Fruit fly (Drosophila melanogaster) whole organism, embryonic: Measurements from ENCODE around the gene CG34258.
A peak's percentile ranks its signal among the peaks of the same experiment; 100 is the strongest.

Experiments used
- Atf6 ChIP-seq: fragments of 200-800 bp; sonication (Bioruptor generic); IDR thresholded peaks from 2 replicates; pipeline ENCODE4 v1.3.6; 2022; ENCODE audit warnings: missing biosample characterization, missing genetic modification characterization
- B-H1 ChIP-seq: fragments of 200-800 bp; sonication (Bioruptor generic); IDR thresholded peaks from 3 replicates; pipeline ENCODE4 v1.3.6; 2022; ENCODE audit warnings: missing biosample characterization, missing genetic modification characterization
- BEAF-32 ChIP-seq: fragments of 200-800 bp; sonication (Bioruptor generic); optimal IDR thresholded peaks from 3 replicates; lab custom pipeline; 2017; ENCODE audit warnings: missing biosample characterization, missing genetic modification characterization, mild to moderate bottlenecking, moderate library complexity, missing genetic modification reagents
- CG10321 ChIP-seq: fragments of 200-800 bp; sonication (Bioruptor generic); IDR thresholded peaks from 2 replicates; pipeline ENCODE4 v1.3.6; 2022; ENCODE audit warnings: missing biosample characterization, missing genetic modification characterization
- CG10543 ChIP-seq: fragments of 200-800 bp; sonication (Bioruptor generic); optimal IDR thresholded peaks from 3 replicates; lab custom pipeline; 2017; ENCODE audit warnings: missing biosample characterization, mild to moderate bottlenecking, missing genetic modification characterization, moderate library complexity
- CG11093 ChIP-seq: fragments of 200-800 bp; sonication (Bioruptor generic); IDR thresholded peaks from 3 replicates; pipeline ENCODE4 v1.3.6; 2022; ENCODE audit warnings: missing biosample characterization, missing genetic modification characterization
- CG12299 ChIP-seq: fragments of 200-800 bp; sonication (Bioruptor generic); optimal IDR thresholded peaks from 2 replicates; lab custom pipeline; 2018; ENCODE audit warnings: missing biosample characterization, mild to moderate bottlenecking, missing genetic modification characterization
- CG13287 ChIP-seq: fragments of 200-800 bp; sonication (Bioruptor generic); IDR thresholded peaks from 2 replicates; pipeline ENCODE4 v1.3.6; 2022; ENCODE audit warnings: missing biosample characterization, missing genetic modification characterization; ENCODE audit not compliant: partially characterized antibody
- CG14050 ChIP-seq: fragments of 200-800 bp; sonication (Bioruptor generic); IDR thresholded peaks from 3 replicates; pipeline ENCODE4 v1.3.6; 2022; ENCODE audit warnings: missing biosample characterization, missing genetic modification characterization
- CG14965 ChIP-seq: fragments of 200-800 bp; sonication (Bioruptor generic); optimal IDR thresholded peaks from 2 replicates; lab custom pipeline; 2016; ENCODE audit warnings: missing biosample characterization, missing genetic modification characterization, borderline replicate concordance
- CG18599 ChIP-seq: fragments of 200-800 bp; sonication (Bioruptor generic); optimal IDR thresholded peaks from 3 replicates; lab custom pipeline; 2017; ENCODE audit warnings: missing biosample characterization, missing genetic modification characterization, mild to moderate bottlenecking, moderate library complexity, missing genetic modification reagents
- CG31365 ChIP-seq: fragments of 200-800 bp; sonication (Bioruptor generic); optimal IDR thresholded peaks from 2 replicates; lab custom pipeline; 2018; ENCODE audit warnings: missing biosample characterization, mild to moderate bottlenecking, missing genetic modification characterization
- CG4404 ChIP-seq: fragments of 200-800 bp; sonication (Bioruptor generic); IDR thresholded peaks from 2 replicates; pipeline ENCODE4 v1.3.6; 2022; ENCODE audit warnings: missing biosample characterization, missing genetic modification characterization
- CG6175 ChIP-seq: fragments of 200-800 bp; sonication (Bioruptor generic); IDR thresholded peaks from 3 replicates; pipeline ENCODE4 v1.3.6; 2022; ENCODE audit warnings: missing biosample characterization, missing genetic modification characterization
- CG7745 ChIP-seq: fragments of 200-800 bp; sonication (Bioruptor generic); optimal IDR thresholded peaks from 2 replicates; lab custom pipeline; 2018; ENCODE audit warnings: missing biosample characterization, mild to moderate bottlenecking, missing genetic modification characterization, moderate library complexity
- CG7786 ChIP-seq: fragments of 200-800 bp; sonication (Bioruptor generic); optimal IDR thresholded peaks from 2 replicates; lab custom pipeline; 2016; ENCODE audit warnings: missing biosample characterization, missing genetic modification characterization
- CG8359 ChIP-seq: fragments of 200-800 bp; sonication (Bioruptor generic); optimal IDR thresholded peaks from 2 replicates; lab custom pipeline; 2017; ENCODE audit warnings: missing biosample characterization, mild to moderate bottlenecking, missing genetic modification characterization, borderline replicate concordance
- CG9215 ChIP-seq: fragments of 200-800 bp; sonication (Bioruptor generic); IDR thresholded peaks from 2 replicates; pipeline ENCODE4 v1.3.6; 2022; ENCODE audit warnings: missing biosample characterization, missing genetic modification characterization
- CG9609 ChIP-seq: fragments of 200-800 bp; sonication (Bioruptor generic); optimal IDR thresholded peaks from 3 replicates; lab custom pipeline; 2016; ENCODE audit warnings: missing biosample characterization, missing genetic modification characterization
- CHES-1-like ChIP-seq: fragments of 200-800 bp; sonication (Bioruptor generic); optimal IDR thresholded peaks from 2 replicates; lab custom pipeline; 2016; ENCODE audit warnings: missing biosample characterization, missing genetic modification characterization
- Camta ChIP-seq: fragments of 200-800 bp; sonication (Bioruptor generic); optimal IDR thresholded peaks from 2 replicates; lab custom pipeline; 2016; ENCODE audit warnings: missing biosample characterization, missing genetic modification characterization
- CrebB ChIP-seq: fragments of 200-800 bp; sonication (Bioruptor generic); optimal IDR thresholded peaks from 3 replicates; lab custom pipeline; 2018; ENCODE audit warnings: missing biosample characterization, mild to moderate bottlenecking, missing genetic modification characterization
- Fer2 ChIP-seq: fragments of 200-800 bp; sonication (Bioruptor generic); optimal IDR thresholded peaks from 2 replicates; lab custom pipeline; 2018; ENCODE audit warnings: missing biosample characterization, mild to moderate bottlenecking, missing genetic modification characterization, moderate library complexity
- Gsc ChIP-seq: fragments of 200-800 bp; sonication (Bioruptor generic); IDR thresholded peaks from 2 replicates; pipeline ENCODE4 v1.3.6; 2022; ENCODE audit warnings: missing biosample characterization, missing genetic modification characterization
- Hey ChIP-seq: fragments of 200-800 bp; sonication (Bioruptor generic); optimal IDR thresholded peaks from 3 replicates; lab custom pipeline; 2018; ENCODE audit warnings: missing biosample characterization, mild to moderate bottlenecking, missing genetic modification characterization
- Hsf ChIP-seq: fragments of 200-800 bp; sonication (Bioruptor generic); optimal IDR thresholded peaks from 3 replicates; lab custom pipeline; 2016; ENCODE audit warnings: missing biosample characterization, missing genetic modification characterization
- Jarid2 ChIP-seq: fragments of 200-800 bp; sonication (Bioruptor generic); optimal IDR thresholded peaks from 3 replicates; lab custom pipeline; 2017; ENCODE audit warnings: mild to moderate bottlenecking, missing biosample characterization, missing genetic modification reagents, missing genetic modification characterization
- Lhr ChIP-seq: fragments of 200-800 bp; sonication (Bioruptor generic); optimal IDR thresholded peaks from 3 replicates; lab custom pipeline; 2017; ENCODE audit warnings: mild to moderate bottlenecking, missing biosample characterization, missing genetic modification reagents, missing genetic modification characterization
- Pdp1 ChIP-seq, 2 experiments: fragments of 200-800 bp; sonication (Bioruptor generic); optimal IDR thresholded peaks; 3 replicates each; lab custom pipeline; 2016; ENCODE audit warnings: missing biosample characterization in 2 of 2, missing genetic modification characterization in 2 of 2, mild to moderate bottlenecking in 1 of 2, moderate library complexity in 1 of 2
- Rfx ChIP-seq: fragments of 200-800 bp; sonication (Bioruptor generic); IDR thresholded peaks from 2 replicates; pipeline ENCODE4 v1.3.6; 2022; ENCODE audit warnings: missing biosample characterization, missing genetic modification characterization
- TFAM ChIP-seq: fragments of 200-800 bp; sonication (Bioruptor generic); optimal IDR thresholded peaks from 2 replicates; lab custom pipeline; 2017; ENCODE audit warnings: missing biosample characterization, missing genetic modification characterization, inconsistent platforms
- Trl ChIP-seq, 3 experiments: fragments of >200 bp in 2 of 3; fragments of 200-800 bp in 1 of 3; sonication (Bioruptor generic) in 1 of 3; optimal IDR thresholded peaks; 2 replicates in 1 of 3; 3 replicates in 2 of 3; lab custom pipeline; 2016 to 2017; ENCODE audit warnings: missing biosample characterization in 1 of 3, missing genetic modification characterization in 1 of 3
- ab ChIP-seq: fragments of 200-800 bp; sonication (Bioruptor generic); optimal IDR thresholded peaks from 2 replicates; lab custom pipeline; 2016; ENCODE audit warnings: missing biosample characterization, missing genetic modification characterization
- chn ChIP-seq: fragments of 200-800 bp; sonication (Bioruptor generic); optimal IDR thresholded peaks from 2 replicates; lab custom pipeline; 2016; ENCODE audit warnings: missing biosample characterization, missing genetic modification characterization
- da ChIP-seq: fragments of 200-800 bp; sonication (Bioruptor generic); optimal IDR thresholded peaks from 2 replicates; lab custom pipeline; 2016; ENCODE audit warnings: missing biosample characterization, missing genetic modification characterization
- en ChIP-seq: fragments of 200-800 bp; sonication (Bioruptor generic); optimal IDR thresholded peaks from 2 replicates; lab custom pipeline; 2016; ENCODE audit warnings: missing biosample characterization, missing genetic modification characterization
- eyg ChIP-seq: fragments of 200-800 bp; sonication (Bioruptor generic); optimal IDR thresholded peaks from 3 replicates; lab custom pipeline; 2016; ENCODE audit warnings: missing biosample characterization, missing genetic modification characterization
- fd64A ChIP-seq: fragments of 200-800 bp; sonication (Bioruptor generic); optimal IDR thresholded peaks from 3 replicates; lab custom pipeline; 2018; ENCODE audit warnings: missing biosample characterization, mild to moderate bottlenecking, missing genetic modification characterization
- gsb ChIP-seq: fragments of 200-800 bp; sonication (Bioruptor generic); IDR thresholded peaks from 2 replicates; pipeline ENCODE4 v1.3.6; 2022; ENCODE audit warnings: missing biosample characterization, missing genetic modification characterization
- gsb-n ChIP-seq: fragments of 200-800 bp; sonication (Bioruptor generic); optimal IDR thresholded peaks from 3 replicates; lab custom pipeline; 2018; ENCODE audit warnings: missing biosample characterization, mild to moderate bottlenecking, missing genetic modification characterization
- ind ChIP-seq: fragments of 200-800 bp; sonication (Bioruptor generic); optimal IDR thresholded peaks from 3 replicates; lab custom pipeline; 2016; ENCODE audit warnings: missing biosample characterization, missing genetic modification characterization
- kay ChIP-seq: fragments of 200-800 bp; sonication (Bioruptor generic); optimal IDR thresholded peaks from 2 replicates; lab custom pipeline; 2016; ENCODE audit warnings: missing biosample characterization, missing genetic modification characterization
- ken ChIP-seq: fragments of 200-800 bp; sonication (Bioruptor generic); IDR thresholded peaks from 3 replicates; pipeline ENCODE4 v1.3.6; 2022; ENCODE audit warnings: missing biosample characterization, missing genetic modification characterization
- pros ChIP-seq: fragments of 200-800 bp; sonication (Bioruptor generic); optimal IDR thresholded peaks from 3 replicates; lab custom pipeline; 2019; ENCODE audit warnings: missing biosample characterization, mild to moderate bottlenecking, missing genetic modification characterization, moderate library complexity
- pum ChIP-seq: fragments of 200-800 bp; sonication (Bioruptor generic); optimal IDR thresholded peaks from 2 replicates; lab custom pipeline; 2016; ENCODE audit warnings: missing biosample characterization, missing genetic modification characterization
- slbo ChIP-seq: fragments of 200-800 bp; sonication (Bioruptor generic); IDR thresholded peaks from 2 replicates; pipeline ENCODE4 v1.3.6; 2022; ENCODE audit warnings: missing biosample characterization, missing genetic modification characterization
- tap ChIP-seq: fragments of 200-800 bp; optimal IDR thresholded peaks from 3 replicates; lab custom pipeline; 2019; ENCODE audit warnings: missing biosample characterization, mild to moderate bottlenecking, missing genetic modification characterization, moderate library complexity
- usp ChIP-seq: fragments of >200 bp; optimal IDR thresholded peaks from 2 replicates; lab custom pipeline; 2017; ENCODE audit warnings: missing biosample characterization, missing genetic modification characterization
- zen ChIP-seq: fragments of 200-800 bp; sonication (Bioruptor generic); optimal IDR thresholded peaks from 3 replicates; lab custom pipeline; 2018; ENCODE audit warnings: missing biosample characterization, mild to moderate bottlenecking, missing genetic modification characterization, moderate library complexity

The CG34258 gene

DNA sequence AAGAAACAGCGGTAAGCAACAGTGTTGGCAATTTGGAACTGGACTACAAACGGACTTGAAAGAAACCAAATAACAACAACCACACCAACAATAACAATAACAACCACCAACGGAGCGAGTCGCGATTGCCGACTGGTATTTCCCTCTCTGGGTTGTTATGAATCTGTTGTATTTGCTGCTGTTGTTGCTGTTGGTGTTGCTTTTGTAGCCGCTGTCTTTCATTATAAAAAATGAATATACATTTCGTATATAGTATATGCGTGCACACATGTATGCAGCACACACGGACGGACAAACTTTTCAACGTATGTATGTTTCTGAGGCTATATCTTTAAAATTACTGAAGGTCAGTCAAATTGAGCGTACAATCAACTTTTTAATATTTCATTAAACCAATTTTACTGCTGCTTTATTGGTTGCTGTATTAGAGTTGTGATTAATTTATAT, 48.3 kb downstream of the CG34258 start (continued):
- TF ChIP-seq Jarid2 (no peak), CG13287 (GFP tag; lab: Robert Waterston, UW) (no peak), CG9215 (GFP tag; lab: Robert Waterston, UW) (no peak; the same call in 1 of the 2 replicates), ken (GFP tag; lab: Robert Waterston, UW) (no peak), ab (GFP tag; lab: Kevin White, UChicago) (peak; percentile 47), CG9609 (GFP tag; lab: Kevin White, UChicago) (no peak), CG12299 (tag; lab: Kevin White, UChicago) (no peak), gsb (GFP tag; lab: Robert Waterston, UW) (no peak), CG8359 (GFP tag; lab: Kevin White, UChicago) (no peak), CG10321 (GFP tag; lab: Robert Waterston, UW) (no peak), CG14050 (GFP tag; lab: Robert Waterston, UW) (no peak), Hsf (GFP tag; lab: Kevin White, UChicago) (no peak), kay (no peak), slbo (GFP tag; lab: Robert Waterston, UW) (no peak), CG14965 (no peak), TFAM (GFP tag; lab: Kevin White, UChicago) (no peak), en (no peak), Lhr (GFP tag; lab: Kevin White, UChicago) (no peak), Camta (no peak), CG18599 (GFP tag; lab: Kevin White, UChicago) (no peak), Pdp1 (GFP tag; optimal IDR thresholded peaks at IDR 0.05; lab: Kevin White, UChicago) (no peak), B-H1 (no peak), CG7786 (GFP tag; lab: Kevin White, UChicago) (no peak), chn (GFP tag; lab: Kevin White, UChicago) (no peak)

DNA sequence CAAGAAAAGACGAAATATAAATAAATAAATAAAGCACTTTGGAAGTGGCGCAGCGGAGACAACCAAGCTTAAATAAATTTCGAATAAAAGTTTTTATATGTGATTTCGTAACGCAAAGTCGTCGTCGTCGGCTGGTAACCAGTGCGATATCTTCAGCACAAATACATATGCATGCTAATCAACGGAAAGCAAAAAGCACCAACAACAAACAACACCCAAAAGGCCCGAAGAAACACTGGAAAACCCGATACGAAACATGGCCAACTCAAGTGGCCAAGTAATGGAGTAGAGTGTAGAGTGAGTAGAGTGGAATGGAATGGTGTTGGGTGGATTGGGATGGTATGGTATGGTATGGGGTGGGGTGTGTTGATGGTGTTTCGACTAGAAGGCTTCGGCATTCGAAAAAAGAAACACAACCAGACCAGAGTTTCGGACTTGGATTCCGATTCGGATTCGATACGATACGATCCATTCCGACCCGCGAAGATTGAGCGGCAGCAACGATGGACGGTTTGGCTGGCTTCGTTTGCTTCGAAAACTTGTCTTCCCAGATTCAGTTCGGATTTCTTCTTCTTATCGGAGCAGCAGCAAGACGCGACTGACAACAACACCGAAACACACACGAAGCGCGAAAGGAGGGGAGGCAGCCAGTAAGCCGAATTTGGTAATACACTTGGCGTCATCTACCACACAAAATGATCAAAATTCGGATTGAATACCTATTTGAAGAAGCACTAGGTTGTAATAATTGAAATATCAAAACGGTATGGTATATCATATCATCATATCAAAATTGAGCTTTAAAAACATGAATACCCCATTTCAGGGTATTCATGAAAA, 49.0 kb downstream of the CG34258 start:
- no peak for TF ChIP-seq Gsc (GFP tag; lab: Robert Waterston, UW)
- TF ChIP-seq pros (GFP tag; lab: Kevin White, UChicago), result peak; percentile 84
- peak; percentile 79 for TF ChIP-seq tap (tag; lab: Kevin White, UChicago)
- peak; percentile 95 for TF ChIP-seq CrebB (tag; lab: Kevin White, UChicago)
- TF ChIP-seq da (GFP tag; lab: Kevin White, UChicago), result peak; percentile 87
- TF ChIP-seq CG10543 (GFP tag; lab: Kevin White, UChicago), result peak; percentile 60
- TF ChIP-seq Trl (optimal IDR thresholded peaks at IDR 0.05; lab: Kevin White, UChicago), result no peak
- TF ChIP-seq Trl (GFP tag; optimal IDR thresholded peaks at IDR 0.05; lab: Kevin White, UChicago), result peak; percentile 97
- peak; percentile 94 for TF ChIP-seq CG6175 (GFP tag; lab: Robert Waterston, UW)
- TF ChIP-seq Atf6 (GFP tag; lab: Robert Waterston, UW), result peak; percentile 97
- peak; percentile 97 for TF ChIP-seq CHES-1-like (GFP tag; lab: Kevin White, UChicago)
- peak; percentile 97 for TF ChIP-seq Rfx (GFP tag; lab: Robert Waterston, UW)
- peak; percentile 61 for TF ChIP-seq Lhr (GFP tag; lab: Kevin White, UChicago)
- TF ChIP-seq CG4404, result peak; percentile 70; the same call in 1 of the 2 replicates
- TF ChIP-seq CG11093 (GFP tag; lab: Robert Waterston, UW), result peak; percentile 89
- TF ChIP-seq eyg (GFP tag; lab: Kevin White, UChicago), result peak; percentile 95
- TF ChIP-seq CG7745 (tag; lab: Kevin White, UChicago), result peak; percentile 58
- TF ChIP-seq zen (tag; lab: Kevin White, UChicago), result peak; percentile 77
- peak; percentile 69 for TF ChIP-seq Fer2
- TF ChIP-seq CG31365 (tag; lab: Kevin White, UChicago), result peak; percentile 80
- TF ChIP-seq Hey (tag; lab: Kevin White, UChicago), result peak; percentile 47
- peak; percentile 30 for TF ChIP-seq fd64A (GFP tag; lab: Kevin White, UChicago)
- TF ChIP-seq ind (GFP tag; lab: Kevin White, UChicago), result peak; percentile 97
- TF ChIP-seq gsb-n (tag; lab: Kevin White, UChicago), result peak; percentile 84
- TF ChIP-seq BEAF-32 (GFP tag; lab: Kevin White, UChicago), result peak; percentile 17
- TF ChIP-seq pum, result peak; percentile 87
- TF ChIP-seq usp (GFP tag; lab: Kevin White, UChicago), result no peak
